Fruit fly (Drosophila melanogaster) whole organism, embryonic: ENCODE measurements around the gene CG6443.

ENCODE experiments used
- BtbVII ChIP-seq: fragments of 200-800 bp; sonication (Bioruptor generic); optimal IDR thresholded peaks from 3 replicates; lab custom pipeline; 2017; ENCODE audit warnings: missing biosample characterization, mild to moderate bottlenecking, missing genetic modification characterization
- CG10366 ChIP-seq: fragments of 200-800 bp; sonication (Bioruptor generic); IDR thresholded peaks from 2 replicates; pipeline ENCODE4 v1.3.6; 2022; ENCODE audit warnings: missing biosample characterization, missing genetic modification characterization
- CG11696 ChIP-seq: fragments of 200-800 bp; sonication (Bioruptor generic); IDR thresholded peaks from 2 replicates; pipeline ENCODE4 v1.3.6; 2022; ENCODE audit warnings: missing biosample characterization, missing genetic modification characterization
- CG12104 ChIP-seq: fragments of 200-800 bp; sonication (Bioruptor generic); optimal IDR thresholded peaks from 3 replicates; lab custom pipeline; 2016; ENCODE audit warnings: missing biosample characterization, missing genetic modification characterization
- CG12299 ChIP-seq: fragments of 200-800 bp; sonication (Bioruptor generic); optimal IDR thresholded peaks from 2 replicates; lab custom pipeline; 2018; ENCODE audit warnings: missing biosample characterization, mild to moderate bottlenecking, missing genetic modification characterization
- CG14965 ChIP-seq: fragments of 200-800 bp; sonication (Bioruptor generic); optimal IDR thresholded peaks from 2 replicates; lab custom pipeline; 2016; ENCODE audit warnings: missing biosample characterization, missing genetic modification characterization, borderline replicate concordance
- CG15073 ChIP-seq: fragments of 200-800 bp; sonication (Bioruptor generic); optimal IDR thresholded peaks from 2 replicates; lab custom pipeline; 2016; ENCODE audit warnings: missing biosample characterization, missing genetic modification characterization
- CG18011 ChIP-seq: fragments of 200-800 bp; sonication (Bioruptor generic); optimal IDR thresholded peaks from 2 replicates; lab custom pipeline; 2017; ENCODE audit warnings: missing biosample characterization, missing genetic modification characterization, mild to moderate bottlenecking, moderate library complexity, missing genotype
- CG2712 ChIP-seq: fragments of 200-800 bp; optimal IDR thresholded peaks from 3 replicates; lab custom pipeline; 2019; ENCODE audit warnings: missing biosample characterization, mild to moderate bottlenecking, missing genetic modification characterization, moderate library complexity
- CG30403 ChIP-seq: fragments of 200-800 bp; sonication (Bioruptor generic); optimal IDR thresholded peaks from 3 replicates; lab custom pipeline; 2016; ENCODE audit warnings: missing biosample characterization, missing genetic modification characterization
- CG31365 ChIP-seq: fragments of 200-800 bp; sonication (Bioruptor generic); optimal IDR thresholded peaks from 2 replicates; lab custom pipeline; 2018; ENCODE audit warnings: missing biosample characterization, mild to moderate bottlenecking, missing genetic modification characterization
- CG5245 ChIP-seq: fragments of 200-800 bp; sonication (Bioruptor generic); optimal IDR thresholded peaks from 3 replicates; lab custom pipeline; 2016; ENCODE audit warnings: missing biosample characterization, missing genetic modification characterization
- CG5953 ChIP-seq: fragments of 200-800 bp; sonication (Bioruptor generic); IDR thresholded peaks from 2 replicates; pipeline ENCODE4 v1.3.6; 2022; ENCODE audit warnings: missing biosample characterization, missing genetic modification characterization
- CG6272 ChIP-seq: fragments of 200-800 bp; sonication (Bioruptor generic); IDR thresholded peaks from 2 replicates; pipeline ENCODE4 v1.3.6; 2022; ENCODE audit warnings: missing biosample characterization, missing genetic modification characterization
- CG6689 ChIP-seq: fragments of 200-800 bp; sonication (Bioruptor generic); IDR thresholded peaks from 2 replicates; pipeline ENCODE4 v1.3.6; 2022; ENCODE audit warnings: missing biosample characterization, missing genetic modification characterization
- CG7556 ChIP-seq: fragments of 200-800 bp; sonication (Bioruptor generic); optimal IDR thresholded peaks from 2 replicates; lab custom pipeline; 2017; ENCODE audit warnings: missing biosample characterization, mild to moderate bottlenecking, missing genetic modification characterization
- CG7839 ChIP-seq: fragments of 200-800 bp; sonication (Bioruptor generic); optimal IDR thresholded peaks from 3 replicates; lab custom pipeline; 2018; ENCODE audit warnings: missing biosample characterization, mild to moderate bottlenecking, missing genetic modification characterization, moderate library complexity
- CG8089 ChIP-seq: fragments of 200-800 bp; sonication (Bioruptor generic); optimal IDR thresholded peaks from 3 replicates; lab custom pipeline; 2016; ENCODE audit warnings: missing biosample characterization, missing genetic modification characterization
- CG9215 ChIP-seq: fragments of 200-800 bp; sonication (Bioruptor generic); IDR thresholded peaks from 2 replicates; pipeline ENCODE4 v1.3.6; 2022; ENCODE audit warnings: missing biosample characterization, missing genetic modification characterization
- CrebB ChIP-seq: fragments of 200-800 bp; sonication (Bioruptor generic); optimal IDR thresholded peaks from 3 replicates; lab custom pipeline; 2018; ENCODE audit warnings: missing biosample characterization, mild to moderate bottlenecking, missing genetic modification characterization
- Deaf1 ChIP-seq: fragments of 200-800 bp; optimal IDR thresholded peaks from 3 replicates; lab custom pipeline; 2019; ENCODE audit warnings: missing biosample characterization, mild to moderate bottlenecking, missing genetic modification characterization, moderate library complexity
- Dp ChIP-seq: fragments of 200-800 bp; sonication (Bioruptor generic); optimal IDR thresholded peaks from 2 replicates; lab custom pipeline; 2018; ENCODE audit warnings: missing biosample characterization, mild to moderate bottlenecking, missing genetic modification characterization, moderate library complexity
- MBD-R2 ChIP-seq: fragments of 200-800 bp; sonication (Bioruptor generic); IDR thresholded peaks from 2 replicates; pipeline ENCODE4 v1.3.6; 2022; ENCODE audit warnings: missing biosample characterization, missing genetic modification characterization
- NC2α ChIP-seq: fragments of 200-800 bp; sonication (Bioruptor generic); optimal IDR thresholded peaks from 2 replicates; lab custom pipeline; 2016; ENCODE audit warnings: missing biosample characterization, missing genetic modification characterization
- Nf-YA ChIP-seq: fragments of 200-800 bp; sonication (Bioruptor generic); IDR thresholded peaks from 2 replicates; pipeline ENCODE4 v1.3.6; 2022; ENCODE audit warnings: missing biosample characterization, missing genetic modification characterization
- Nf-YC ChIP-seq: fragments of 200-800 bp; optimal IDR thresholded peaks from 3 replicates; lab custom pipeline; 2019; ENCODE audit warnings: missing biosample characterization, mild to moderate bottlenecking, missing genetic modification characterization, moderate library complexity
- Oaz ChIP-seq: fragments of 200-800 bp; sonication (Bioruptor generic); IDR thresholded peaks from 2 replicates; pipeline ENCODE4 v1.3.6; 2022; ENCODE audit warnings: missing biosample characterization, missing genetic modification characterization
- Side ChIP-seq: fragments of 200-800 bp; sonication (Bioruptor generic); optimal IDR thresholded peaks from 2 replicates; lab custom pipeline; 2016; ENCODE audit warnings: missing biosample characterization, missing genetic modification characterization
- Sry-δ ChIP-seq: fragments of 200-800 bp; sonication (Bioruptor generic); optimal IDR thresholded peaks from 2 replicates; lab custom pipeline; 2016; ENCODE audit warnings: missing biosample characterization, missing genetic modification characterization
- Xrp1 ChIP-seq: fragments of 200-800 bp; sonication (Bioruptor generic); IDR thresholded peaks from 2 replicates; pipeline ENCODE4 v1.3.6; 2022; ENCODE audit warnings: missing biosample characterization, missing genetic modification characterization
- YL-1 ChIP-seq: fragments of 200-800 bp; sonication (Bioruptor generic); optimal IDR thresholded peaks from 3 replicates; lab custom pipeline; 2017; ENCODE audit warnings: missing biosample characterization, mild to moderate bottlenecking, missing genetic modification characterization
- amos ChIP-seq: fragments of 200-800 bp; sonication (Bioruptor generic); IDR thresholded peaks from 2 replicates; pipeline ENCODE4 v1.3.6; 2022; ENCODE audit warnings: missing biosample characterization, missing genetic modification characterization; ENCODE audit not compliant: partially characterized antibody
- br ChIP-seq: fragments of >200 bp; optimal IDR thresholded peaks from 2 replicates; lab custom pipeline; 2017
- crc ChIP-seq: fragments of 200-800 bp; sonication (Bioruptor generic); optimal IDR thresholded peaks from 2 replicates; lab custom pipeline; 2016; ENCODE audit warnings: missing biosample characterization, missing genetic modification characterization
- dimm ChIP-seq: fragments of 200-800 bp; sonication (Bioruptor generic); IDR thresholded peaks from 2 replicates; pipeline ENCODE4 v1.3.6; 2022; ENCODE audit warnings: missing biosample characterization, missing genetic modification characterization
- dmrt11E ChIP-seq: fragments of 200-800 bp; sonication (Bioruptor generic); optimal IDR thresholded peaks from 3 replicates; lab custom pipeline; 2018; ENCODE audit warnings: missing biosample characterization, mild to moderate bottlenecking, missing genetic modification characterization, moderate library complexity
- esg ChIP-seq: fragments of 200-800 bp; sonication (Bioruptor generic); conservative IDR thresholded peaks from 2 replicates; pipeline ENCODE4 v1.3.6; 2022; ENCODE audit warnings: missing biosample characterization, missing genetic modification characterization
- ewg ChIP-seq: fragments of 200-800 bp; sonication (Bioruptor generic); optimal IDR thresholded peaks from 3 replicates; lab custom pipeline; 2017; ENCODE audit warnings: mild to moderate bottlenecking, missing biosample characterization, missing genetic modification reagents, missing genetic modification characterization
- gce ChIP-seq: fragments of 200-800 bp; sonication (Bioruptor generic); IDR thresholded peaks from 3 replicates; pipeline ENCODE4 v1.3.6; 2022; ENCODE audit warnings: missing biosample characterization, missing genetic modification characterization
- gsb ChIP-seq: fragments of 200-800 bp; sonication (Bioruptor generic); IDR thresholded peaks from 2 replicates; pipeline ENCODE4 v1.3.6; 2022; ENCODE audit warnings: missing biosample characterization, missing genetic modification characterization
- hb ChIP-seq: fragments of 200-800 bp; sonication (Bioruptor generic); IDR thresholded peaks from 3 replicates; pipeline ENCODE4 v1.3.6; 2022; ENCODE audit warnings: missing biosample characterization, missing genetic modification characterization; ENCODE audit not compliant: partially characterized antibody
- ind ChIP-seq: fragments of 200-800 bp; sonication (Bioruptor generic); optimal IDR thresholded peaks from 3 replicates; lab custom pipeline; 2016; ENCODE audit warnings: missing biosample characterization, missing genetic modification characterization
- jigr1 ChIP-seq: fragments of 200-800 bp; sonication (Bioruptor generic); IDR thresholded peaks from 3 replicates; pipeline ENCODE4 v1.3.6; 2022; ENCODE audit warnings: missing biosample characterization, missing genetic modification characterization
- lbe ChIP-seq: fragments of 200-800 bp; sonication (Bioruptor generic); optimal IDR thresholded peaks from 2 replicates; lab custom pipeline; 2016; ENCODE audit warnings: missing biosample characterization, mild to moderate bottlenecking, missing genetic modification characterization
- phol ChIP-seq: fragments of 200-800 bp; sonication (Bioruptor generic); optimal IDR thresholded peaks from 3 replicates; lab custom pipeline; 2018; ENCODE audit warnings: missing biosample characterization, mild to moderate bottlenecking, missing genetic modification characterization, moderate library complexity
- psq ChIP-seq: fragments of 200-800 bp; sonication (Bioruptor generic); optimal IDR thresholded peaks from 2 replicates; lab custom pipeline; 2017; ENCODE audit warnings: missing biosample characterization, missing genetic modification characterization
- run ChIP-seq: fragments of 200-800 bp; sonication (Bioruptor generic); optimal IDR thresholded peaks from 3 replicates; lab custom pipeline; 2018; ENCODE audit warnings: missing biosample characterization, mild to moderate bottlenecking, missing genetic modification characterization
- salm ChIP-seq: fragments of 200-800 bp; sonication (Bioruptor generic); optimal IDR thresholded peaks from 2 replicates; lab custom pipeline; 2018; ENCODE audit warnings: missing biosample characterization, mild to moderate bottlenecking, missing genetic modification characterization
- sens ChIP-seq: fragments of 200-800 bp; sonication (Bioruptor generic); peaks from one replicate; lab custom pipeline; 2016; ENCODE audit warnings: missing biosample characterization, missing genetic modification characterization
- sim ChIP-seq: fragments of 200-800 bp; sonication (Bioruptor generic); IDR thresholded peaks from 2 replicates; pipeline ENCODE4 v1.3.6; 2022; ENCODE audit warnings: missing biosample characterization, missing genetic modification characterization
- toy ChIP-seq: fragments of 200-800 bp; sonication (Bioruptor generic); IDR thresholded peaks from 2 replicates; pipeline ENCODE4 v1.3.6; 2022; ENCODE audit warnings: missing biosample characterization, missing genetic modification characterization

CG6443 gene

dm6 chr2L:10736993-10737756 is 8.4 kb downstream of the CG6443 start, which contains the start of the genes Vha16-5 and CG12299 (continued):
- no peak for TF ChIP-seq run (tag; lab: Kevin White, UChicago)
- TF ChIP-seq CG10366 (GFP tag; lab: Robert Waterston, UW): peak; percentile 95
- TF ChIP-seq br (lab: Kevin White, UChicago): no peak
- TF ChIP-seq CG5245 (GFP tag; lab: Kevin White, UChicago): peak; percentile 88
- peak; percentile 90 for TF ChIP-seq MBD-R2 (GFP tag; lab: Robert Waterston, UW)
- TF ChIP-seq gsb (GFP tag; lab: Robert Waterston, UW): peak; percentile 73
- TF ChIP-seq CG8089 (GFP tag; lab: Kevin White, UChicago): peak; percentile 81
- no peak for TF ChIP-seq Deaf1 (tag; lab: Kevin White, UChicago)
- TF ChIP-seq amos: peak; percentile 88
- no peak for TF ChIP-seq jigr1
- no peak for TF ChIP-seq CG31365
- TF ChIP-seq toy (GFP tag; lab: Robert Waterston, UW): no peak
- TF ChIP-seq lbe: peak; percentile 73
- TF ChIP-seq Oaz (GFP tag; lab: Robert Waterston, UW): peak; percentile 78
- peak; percentile 91 for TF ChIP-seq CG6272 (GFP tag; lab: Robert Waterston, UW)
- peak; percentile 14 for TF ChIP-seq NC2α (GFP tag; lab: Kevin White, UChicago)
- peak; percentile 44 for TF ChIP-seq CG12104 (GFP tag; lab: Kevin White, UChicago)
- no peak; the same call in 1 of the 2 replicates for TF ChIP-seq sim (GFP tag; lab: Robert Waterston, UW)
- TF ChIP-seq CG7839 (tag; lab: Kevin White, UChicago): no peak
- peak; percentile 92 for TF ChIP-seq Dp (GFP tag; lab: Kevin White, UChicago)
- TF ChIP-seq Side (GFP tag; lab: Kevin White, UChicago): peak; percentile 67
- peak; percentile 78 for TF ChIP-seq CG6689 (GFP tag; lab: Robert Waterston, UW)
- TF ChIP-seq CG30403 (GFP tag; lab: Kevin White, UChicago): peak; percentile 93
- peak; percentile 91 for TF ChIP-seq dmrt11E (tag; lab: Kevin White, UChicago)
- TF ChIP-seq CG12299: peak; percentile 31
- peak; percentile 83 for TF ChIP-seq esg (GFP tag; lab: Robert Waterston, UW)
- peak; percentile 52 for TF ChIP-seq CG11696 (GFP tag; lab: Robert Waterston, UW)
- peak; percentile 83 for TF ChIP-seq CG18011 (GFP tag; lab: Kevin White, UChicago)
- TF ChIP-seq ind (GFP tag; lab: Kevin White, UChicago): peak; percentile 86
- TF ChIP-seq dimm (GFP tag; lab: Robert Waterston, UW): peak; percentile 64
- TF ChIP-seq CG2712 (tag; lab: Kevin White, UChicago): peak; percentile 81
- peak; percentile 9 for TF ChIP-seq CG14965 (GFP tag; lab: Kevin White, UChicago)
- no peak for TF ChIP-seq gce (GFP tag; lab: Robert Waterston, UW)
- TF ChIP-seq sens: peak; percentile 96
- no peak for TF ChIP-seq CG15073 (GFP tag; lab: Kevin White, UChicago)
- TF ChIP-seq crc (GFP tag; lab: Kevin White, UChicago): no peak
- peak; percentile 74; the same call in 1 of the 2 replicates for TF ChIP-seq Nf-YA (GFP tag; lab: Robert Waterston, UW)
- peak; percentile 95 for TF ChIP-seq Xrp1 (GFP tag; lab: Robert Waterston, UW)
- peak; percentile 94 for TF ChIP-seq phol (tag; lab: Kevin White, UChicago)
- no peak for TF ChIP-seq YL-1 (GFP tag; lab: Kevin White, UChicago)
- TF ChIP-seq Nf-YC (tag; lab: Kevin White, UChicago): no peak
- peak; percentile 51 for TF ChIP-seq CG7556 (GFP tag; lab: Kevin White, UChicago)
- TF ChIP-seq CG9215 (GFP tag; lab: Robert Waterston, UW): peak; percentile 70
- peak; percentile 20 for TF ChIP-seq CrebB
- TF ChIP-seq psq (GFP tag; lab: Kevin White, UChicago): peak; percentile 68
- peak; percentile 86 for TF ChIP-seq CG5953
- peak; percentile 71 for TF ChIP-seq Sry-δ (GFP tag; lab: Kevin White, UChicago)
- no peak for TF ChIP-seq BtbVII (GFP tag; lab: Kevin White, UChicago)
- peak; percentile 24 for TF ChIP-seq salm (tag; lab: Kevin White, UChicago)
- peak; percentile 74 for TF ChIP-seq ewg
- TF ChIP-seq hb (GFP tag; lab: Robert Waterston, UW): peak; percentile 84
